Worm (Caenorhabditis elegans): ENCODE measurements around the gene asm-1.

Gene asm-1

ce11 chrII:6898017-6898779 lies 11.7 kb upstream of the asm-1 start, which contains the start of gene hrpl-1 (continued):
- TF ChIP-seq spr-3 (GFP tag; optimal IDR thresholded peaks at IDR 0.05) (no peak), daf-16 (GFP tag; optimal IDR thresholded peaks at IDR 0.05) (peak in 1 of 2 experiments; percentile 59), daf-16 (tag; optimal IDR thresholded peaks at IDR 0.05) (peak; percentile 59), mep-1 (tag; optimal IDR thresholded peaks at IDR 0.05) (no peak), ztf-7 (tag; optimal IDR thresholded peaks at IDR 0.05) (no peak), zip-11 (GFP tag; IDR thresholded peaks at IDR 0.05) (no peak), D1046.2 (GFP tag; IDR thresholded peaks at IDR 0.05) (0 out of 2 replicates have a peak, but pooled peaks have one; percentile 16), fos-1 (tag; optimal IDR thresholded peaks at IDR 0.05) (no peak), jun-1 (tag; optimal IDR thresholded peaks at IDR 0.05) (no peak), egl-27 (tag; optimal IDR thresholded peaks at IDR 0.05) (no peak), lin-13 (GFP tag; optimal IDR thresholded peaks at IDR 0.05) (no peak), daf-8 (GFP tag; IDR thresholded peaks at IDR 0.05) (no peak), dmd-9 (GFP tag; IDR thresholded peaks at IDR 0.05) (no peak), nhr-77 (tag; optimal IDR thresholded peaks at IDR 0.05) (no peak), unc-62 (GFP tag; optimal IDR thresholded peaks at IDR 0.05 in 1 of 2) (peak in 1 of 2 experiments; percentile 28), unc-62 (tag; optimal IDR thresholded peaks at IDR 0.05) (no peak), dmd-6 (GFP tag; IDR thresholded peaks at IDR 0.05) (peak; percentile 30; the same call in 1 of the 2 replicates), mdl-1 (tag; optimal IDR thresholded peaks at IDR 0.05) (no peak), skn-1 (tag; optimal IDR thresholded peaks at IDR 0.05) (no peak), hlh-11 (tag; optimal IDR thresholded peaks at IDR 0.05) (peak; percentile 3), nhr-41 (GFP tag; IDR thresholded peaks at IDR 0.05) (no peak), duxl-1 (tag; optimal IDR thresholded peaks at IDR 0.05; ENCODE audit: poor library complexity) (no peak), spr-1 (tag; optimal IDR thresholded peaks at IDR 0.05) (no peak), pha-4 (GFP tag; IDR thresholded peaks at IDR 0.05) (no peak), pha-4 (tag; optimal IDR thresholded peaks at IDR 0.05) (no peak), tag-97 (GFP tag; IDR thresholded peaks at IDR 0.05) (no peak), lin-38 (GFP tag; IDR thresholded peaks at IDR 0.05) (peak; percentile 62), dve-1 (tag; optimal IDR thresholded peaks at IDR 0.05; ENCODE audit: insufficient read depth) (peak; percentile 33), ama-1 (optimal IDR thresholded peaks at IDR 0.05) (no peak), mes-2 (tag; optimal IDR thresholded peaks at IDR 0.05; ENCODE audit: poor library complexity, severe bottlenecking) (peak; percentile 61), nhr-111 (GFP tag; optimal IDR thresholded peaks at IDR 0.05) (no peak), nhr-42 (GFP tag; IDR thresholded peaks at IDR 0.05) (no peak), sdz-12 (GFP tag; optimal IDR thresholded peaks at IDR 0.05) (no peak), nhr-25 (tag; optimal IDR thresholded peaks at IDR 0.05; ENCODE audit: borderline replicate concordance, insufficient read depth) (no peak), F44E2.7 (GFP tag; IDR thresholded peaks at IDR 0.05) (no peak), ces-1 (GFP tag; optimal IDR thresholded peaks at IDR 0.05) (no peak), arid-1 (GFP tag; conservative IDR thresholded peaks at IDR 0.05) (0 out of 2 replicates have a peak, but pooled peaks have one; percentile 26), unc-130 (GFP tag; optimal IDR thresholded peaks at IDR 0.05) (no peak), nhr-237 (tag; optimal IDR thresholded peaks at IDR 0.05) (no peak), daf-19 (GFP tag; conservative IDR thresholded peaks at IDR 0.05) (no peak), daf-12 (tag; optimal IDR thresholded peaks at IDR 0.05) (no peak), php-3 (GFP tag; IDR thresholded peaks at IDR 0.05) (0 out of 2 replicates have a peak, but pooled peaks have one; percentile 10), fkh-10 (GFP tag; optimal IDR thresholded peaks at IDR 0.05) (no peak), ztf-11 (tag; optimal IDR thresholded peaks at IDR 0.05) (no peak), attf-4 (tag; optimal IDR thresholded peaks at IDR 0.05) (no peak), hmg-1.1 (GFP tag; IDR thresholded peaks at IDR 0.05) (no peak), dpl-1 (GFP tag; optimal IDR thresholded peaks at IDR 0.05) (peak; percentile 11), mdt-29 (GFP tag; IDR thresholded peaks at IDR 0.05) (no peak), R02D3.7 (tag; optimal IDR thresholded peaks at IDR 0.05) (no peak), Y105C5A.15 (GFP tag; IDR thresholded peaks at IDR 0.05) (no peak), egl-43 (GFP tag; IDR thresholded peaks at IDR 0.05) (peak; percentile 71)
